Fruit fly (Drosophila melanogaster) whole organism, prepupa: ENCODE results near the gene FASN2.

Source experiments
- CG10669 ChIP-seq: fragments of 200-800 bp; sonication (Bioruptor generic); optimal IDR thresholded peaks from 3 replicates; lab custom pipeline; 2018; ENCODE audit warnings: missing biosample characterization, mild to moderate bottlenecking, missing genetic modification characterization, moderate library complexity
- CG11762 ChIP-seq: fragments of 200-800 bp; sonication (Bioruptor generic); optimal IDR thresholded peaks from 3 replicates; lab custom pipeline; 2016; ENCODE audit warnings: missing biosample characterization, missing genetic modification characterization; ENCODE audit not compliant: insufficient read depth
- CG11902 ChIP-seq: fragments of 200-800 bp; sonication (Bioruptor generic); optimal IDR thresholded peaks from 3 replicates; lab custom pipeline; 2016; ENCODE audit warnings: missing biosample characterization, missing genetic modification characterization
- CG15336 ChIP-seq: fragments of 200-800 bp; sonication (Bioruptor generic); IDR thresholded peaks from 2 replicates; pipeline ENCODE4 v1.3.6; 2022; ENCODE audit warnings: missing biosample characterization, missing genetic modification characterization
- CG1621 ChIP-seq: fragments of 200-800 bp; sonication (Bioruptor generic); optimal IDR thresholded peaks from 3 replicates; lab custom pipeline; 2018; ENCODE audit warnings: missing biosample characterization, mild to moderate bottlenecking, missing genetic modification characterization
- CG3032 ChIP-seq: fragments of 200-800 bp; optimal IDR thresholded peaks from 2 replicates; lab custom pipeline; 2019; ENCODE audit warnings: missing biosample characterization, mild to moderate bottlenecking, missing genetic modification characterization, moderate library complexity
- CG31627 ChIP-seq: fragments of 200-800 bp; sonication (Bioruptor generic); optimal IDR thresholded peaks from 3 replicates; lab custom pipeline; 2016; ENCODE audit warnings: missing biosample characterization, missing genetic modification characterization
- CG32006 ChIP-seq: fragments of 200-800 bp; sonication (Bioruptor generic); optimal IDR thresholded peaks from 3 replicates; lab custom pipeline; 2017; ENCODE audit warnings: missing biosample characterization, mild to moderate bottlenecking, missing genetic modification characterization
- CG34406 ChIP-seq: fragments of 200-800 bp; sonication (Bioruptor generic); optimal IDR thresholded peaks from 3 replicates; lab custom pipeline; 2016; ENCODE audit warnings: missing biosample characterization, missing genetic modification characterization
- CG3919 ChIP-seq: fragments of 200-800 bp; sonication (Bioruptor generic); optimal IDR thresholded peaks from 3 replicates; lab custom pipeline; 2016; ENCODE audit warnings: missing biosample characterization, missing genetic modification characterization
- CG6792 ChIP-seq: fragments of 200-800 bp; sonication (Bioruptor generic); optimal IDR thresholded peaks from 3 replicates; lab custom pipeline; 2016; ENCODE audit warnings: missing biosample characterization, missing genetic modification characterization
- CG6808 ChIP-seq: fragments of 200-800 bp; sonication (Bioruptor generic); optimal IDR thresholded peaks from 3 replicates; lab custom pipeline; 2017; ENCODE audit warnings: missing biosample characterization, missing genetic modification characterization, mild to moderate bottlenecking, moderate library complexity, missing genetic modification reagents
- CG6854 ChIP-seq: fragments of 200-800 bp; sonication (Bioruptor generic); optimal IDR thresholded peaks from 2 replicates; lab custom pipeline; 2017; ENCODE audit warnings: missing biosample characterization, mild to moderate bottlenecking, missing genetic modification characterization
- CG7368 ChIP-seq: fragments of 200-800 bp; sonication (Bioruptor generic); optimal IDR thresholded peaks from 3 replicates; lab custom pipeline; 2016; ENCODE audit warnings: missing biosample characterization, missing genetic modification characterization
- CG8119 ChIP-seq: fragments of 200-800 bp; sonication (Bioruptor generic); IDR thresholded peaks from 3 replicates; pipeline ENCODE4 v1.3.6; 2022; ENCODE audit warnings: missing biosample characterization, missing genetic modification characterization
- CG8632 ChIP-seq: fragments of 200-800 bp; sonication (Bioruptor generic); optimal IDR thresholded peaks from 3 replicates; lab custom pipeline; 2016; ENCODE audit warnings: missing biosample characterization, missing genetic modification characterization
- CG9139 ChIP-seq: fragments of 200-800 bp; sonication (Bioruptor generic); optimal IDR thresholded peaks from 3 replicates; lab custom pipeline; 2017; ENCODE audit warnings: missing biosample characterization, mild to moderate bottlenecking, missing genetic modification characterization
- Eip78C ChIP-seq: fragments of 200-800 bp; sonication (Bioruptor generic); peaks from one replicate; lab custom pipeline; 2016; ENCODE audit warnings: missing biosample characterization, missing genetic modification characterization
- Ets21C ChIP-seq: fragments of 200-800 bp; sonication (Bioruptor generic); optimal IDR thresholded peaks from 3 replicates; lab custom pipeline; 2016; ENCODE audit warnings: missing biosample characterization, missing genetic modification characterization
- Ets96B ChIP-seq: fragments of 200-800 bp; optimal IDR thresholded peaks from 2 replicates; lab custom pipeline; 2019; ENCODE audit warnings: missing biosample characterization, mild to moderate bottlenecking, missing genetic modification characterization, moderate library complexity
- Gug ChIP-seq: fragments of 200-800 bp; sonication (Bioruptor generic); IDR thresholded peaks from 2 replicates; pipeline ENCODE4 v1.3.6; 2022; ENCODE audit warnings: missing biosample characterization, missing genetic modification characterization
- Hr4 ChIP-seq: fragments of 200-800 bp; sonication (Bioruptor generic); optimal IDR thresholded peaks from 3 replicates; lab custom pipeline; 2016; ENCODE audit warnings: missing biosample characterization, missing genetic modification characterization
- Lpt ChIP-seq: fragments of 200-800 bp; sonication (Bioruptor generic); optimal IDR thresholded peaks from 3 replicates; lab custom pipeline; 2016; ENCODE audit warnings: missing biosample characterization, missing genetic modification characterization
- Met ChIP-seq: fragments of 200-800 bp; sonication (Bioruptor generic); optimal IDR thresholded peaks from 3 replicates; lab custom pipeline; 2016; ENCODE audit warnings: missing biosample characterization, missing genetic modification characterization
- OdsH ChIP-seq: fragments of 200-800 bp; sonication (Bioruptor generic); optimal IDR thresholded peaks from 3 replicates; lab custom pipeline; 2016; ENCODE audit warnings: missing biosample characterization, missing genetic modification characterization
- Sox14 ChIP-seq: fragments of 200-800 bp; sonication (Bioruptor generic); optimal IDR thresholded peaks from 3 replicates; lab custom pipeline; 2016; ENCODE audit warnings: missing biosample characterization, missing genetic modification characterization
- achi ChIP-seq: fragments of 200-800 bp; sonication (Bioruptor generic); optimal IDR thresholded peaks from 3 replicates; lab custom pipeline; 2016; ENCODE audit warnings: missing biosample characterization, missing genetic modification characterization
- acj6 ChIP-seq: fragments of 200-800 bp; sonication (Bioruptor generic); optimal IDR thresholded peaks from 3 replicates; lab custom pipeline; 2016; ENCODE audit warnings: missing biosample characterization, missing genetic modification characterization
- cyc ChIP-seq: fragments of 200-800 bp; sonication (Bioruptor generic); optimal IDR thresholded peaks from 3 replicates; lab custom pipeline; 2016; ENCODE audit warnings: missing biosample characterization, missing genetic modification characterization
- dac ChIP-seq: fragments of 200-800 bp; sonication (Bioruptor generic); optimal IDR thresholded peaks from 2 replicates; lab custom pipeline; 2017; ENCODE audit warnings: missing biosample characterization, mild to moderate bottlenecking, missing genetic modification characterization
- dsx ChIP-seq: fragments of 200-800 bp; optimal IDR thresholded peaks from 3 replicates; lab custom pipeline; 2019; ENCODE audit warnings: missing biosample characterization, mild to moderate bottlenecking, missing genetic modification characterization, moderate library complexity; ENCODE audit not compliant: poor library complexity, severe bottlenecking
- esn ChIP-seq: fragments of 200-800 bp; sonication (Bioruptor generic); optimal IDR thresholded peaks from 2 replicates; lab custom pipeline; 2016; ENCODE audit warnings: missing biosample characterization, mild to moderate bottlenecking, missing genetic modification characterization, moderate library complexity
- fkh ChIP-seq: fragments of 200-800 bp; sonication (Bioruptor generic); optimal IDR thresholded peaks from 3 replicates; lab custom pipeline; 2017; ENCODE audit warnings: missing biosample characterization, mild to moderate bottlenecking, missing genetic modification characterization, moderate library complexity
- net ChIP-seq: fragments of 200-800 bp; sonication (Bioruptor generic); optimal IDR thresholded peaks from 3 replicates; lab custom pipeline; 2016; ENCODE audit warnings: missing biosample characterization, missing genetic modification characterization
- pdm3 ChIP-seq: fragments of 200-800 bp; sonication (Bioruptor generic); optimal IDR thresholded peaks from 3 replicates; lab custom pipeline; 2016; ENCODE audit warnings: missing biosample characterization, missing genetic modification characterization
- salr ChIP-seq, 2 experiments: fragments of 200-800 bp; sonication (Bioruptor generic); optimal IDR thresholded peaks; 3 replicates each; lab custom pipeline; 2016 to 2018; ENCODE audit warnings: missing biosample characterization in 2 of 2, missing genetic modification characterization in 2 of 2, mild to moderate bottlenecking in 1 of 2
- ss ChIP-seq, 2 experiments: fragments of 200-800 bp; sonication (Bioruptor generic); optimal IDR thresholded peaks; 2 replicates in 1 of 2; 3 replicates in 1 of 2; lab custom pipeline; 2017 to 2018; ENCODE audit warnings: mild to moderate bottlenecking in 2 of 2, missing biosample characterization in 2 of 2, missing genetic modification characterization in 2 of 2, moderate library complexity in 1 of 2
- svp ChIP-seq: fragments of 200-800 bp; sonication (Bioruptor generic); peaks from one replicate; lab custom pipeline; 2016; ENCODE audit warnings: missing biosample characterization, missing genetic modification characterization
- topi ChIP-seq: fragments of 200-800 bp; sonication (Bioruptor generic); optimal IDR thresholded peaks from 3 replicates; lab custom pipeline; 2016; ENCODE audit warnings: missing biosample characterization, missing genetic modification characterization
- vri ChIP-seq: fragments of 200-800 bp; sonication (Bioruptor generic); optimal IDR thresholded peaks from 3 replicates; lab custom pipeline; 2016; ENCODE audit warnings: missing biosample characterization, mild to moderate bottlenecking, missing genetic modification characterization

FASN2 gene

dm6 chr2L:3012780-3013179 lies 31.0 kb upstream of the FASN2 start (continued):
- TF ChIP-seq fkh (GFP tag; lab: Kevin White, UChicago) = no peak
- no peak for TF ChIP-seq OdsH (GFP tag; lab: Kevin White, UChicago)
- peak; percentile 70 for TF ChIP-seq CG3919 (GFP tag; lab: Kevin White, UChicago)
- TF ChIP-seq svp (GFP tag; lab: Kevin White, UChicago) = peak; percentile 42
- TF ChIP-seq vri = peak; percentile 12
- TF ChIP-seq Met (GFP tag; lab: Kevin White, UChicago) = no peak
- TF ChIP-seq esn = peak; percentile 53
- TF ChIP-seq net (GFP tag; lab: Kevin White, UChicago) = peak; percentile 67
- TF ChIP-seq dac = peak; percentile 42
- no peak for TF ChIP-seq CG11902 (GFP tag; lab: Kevin White, UChicago)
- TF ChIP-seq CG15336 (GFP tag; lab: Robert Waterston, UW) = peak; percentile 70
- peak; percentile 86 for TF ChIP-seq CG32006 (GFP tag; lab: Kevin White, UChicago)
- TF ChIP-seq ss (GFP tag; optimal IDR thresholded peaks at IDR 0.05; lab: Kevin White, UChicago) = peak in 1 of 2 experiments; percentile 9
- peak; percentile 83 for TF ChIP-seq Hr4 (GFP tag; lab: Kevin White, UChicago)
- no peak for TF ChIP-seq CG6854 (GFP tag; lab: Kevin White, UChicago)
- TF ChIP-seq CG8119 (GFP tag; lab: Robert Waterston, UW) = peak; percentile 76
- TF ChIP-seq Lpt = peak; percentile 71
- peak; percentile 86 for TF ChIP-seq Eip78C (GFP tag; lab: Kevin White, UChicago)
- peak; percentile 46 for TF ChIP-seq Ets96B
- TF ChIP-seq CG8632 (GFP tag; lab: Kevin White, UChicago) = peak; percentile 42
- TF ChIP-seq CG6792 (GFP tag; lab: Kevin White, UChicago) = peak; percentile 37
- peak; percentile 24 for TF ChIP-seq cyc (GFP tag; lab: Kevin White, UChicago)
- no peak for TF ChIP-seq CG6808 (GFP tag; lab: Kevin White, UChicago)
- no peak for TF ChIP-seq acj6 (GFP tag; lab: Kevin White, UChicago)
- no peak for TF ChIP-seq CG10669 (GFP tag; lab: Kevin White, UChicago)
- TF ChIP-seq salr (GFP tag; optimal IDR thresholded peaks at IDR 0.05; lab: Kevin White, UChicago) = peak in 1 of 2 experiments; percentile 61
- TF ChIP-seq dsx (GFP tag; lab: Kevin White, UChicago) = peak; percentile 38
- TF ChIP-seq Gug = peak; percentile 64
- TF ChIP-seq pdm3 (GFP tag; lab: Kevin White, UChicago) = peak; percentile 62
- no peak for TF ChIP-seq Ets21C (GFP tag; lab: Kevin White, UChicago)
- peak; percentile 60 for TF ChIP-seq Sox14 (GFP tag; lab: Kevin White, UChicago)
- TF ChIP-seq CG34406 = peak; percentile 35

- TF ChIP-seq CG34406 (no peak), svp (GFP tag; lab: Kevin White, UChicago) (peak; percentile 83)
Observed at dm6 chr2L:3018212-3018611, 25.5 kb upstream of the FASN2 start, which contains the start of the genes CG17224 and CG17264. CG17224 (minus strand) TSS chr2L:3018308. CG17264 (plus strand) TSS chr2L:3018508.

dm6 chr2L:3022986-3023385 lies 20.8 kb upstream of the FASN2 start, which contains the start of the genes alpha4GT1 and Prp40:
alpha4GT1 (minus strand) TSS chr2L:3023141.
Prp40 (plus strand) TSS chr2L:3023226.
- TF ChIP-seq CG1621 (tag; lab: Kevin White, UChicago) (peak; percentile 81), topi (GFP tag; lab: Kevin White, UChicago) (no peak), Met (GFP tag; lab: Kevin White, UChicago) (no peak), esn (peak; percentile 16)

DNA sequence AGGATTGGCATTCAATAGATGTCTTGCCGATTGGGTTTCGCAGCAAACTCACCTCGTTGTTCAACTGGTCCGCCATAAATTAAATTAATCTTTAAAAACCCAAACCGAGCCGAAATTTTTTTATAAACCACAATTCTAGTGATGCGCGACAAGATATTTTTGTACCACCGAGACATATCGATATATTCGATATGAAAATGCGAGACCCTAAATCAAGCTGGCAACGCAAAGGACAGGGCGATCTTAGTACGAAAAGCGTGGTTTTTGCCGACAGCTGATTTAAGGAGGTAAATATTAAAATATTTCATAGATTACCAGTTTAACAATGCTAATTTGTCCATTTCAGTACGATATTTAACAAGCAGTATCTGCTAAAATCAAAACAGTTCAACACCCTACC lies 14.7 kb upstream of the FASN2 start, which contains the start of the genes Sf3b2 and CG17219:
Sf3b2 (minus strand) TSS at position 157 of the 400 bp plus-strand sequence.
CG17219 (plus strand) TSS at position 242 of the 400 bp plus-strand sequence.
- no peak for TF ChIP-seq pdm3 (GFP tag; lab: Kevin White, UChicago)
- TF ChIP-seq CG9139 (GFP tag; lab: Kevin White, UChicago) = no peak
- no peak for TF ChIP-seq CG3032 (tag; lab: Kevin White, UChicago)
- no peak for TF ChIP-seq achi
- peak; percentile 8 for TF ChIP-seq CG31627
- TF ChIP-seq acj6 (GFP tag; lab: Kevin White, UChicago) = no peak
- TF ChIP-seq dac = no peak
- TF ChIP-seq topi (GFP tag; lab: Kevin White, UChicago) = no peak
- TF ChIP-seq esn = peak; percentile 16
- TF ChIP-seq CG7368 (GFP tag; lab: Kevin White, UChicago) = no peak
- TF ChIP-seq CG11762 (GFP tag; lab: Kevin White, UChicago) = no peak
